Worm (Caenorhabditis elegans) whole organism, L4/young adult: Measurements from ENCODE around the gene blos-1.

Experiments used
- W03F9.2 ChIP-seq: fragments of 150-350 bp; optimal IDR thresholded peaks from 2 replicates; lab custom pipeline; 2014; ENCODE audit warnings: missing biosample characterization, missing genetic modification characterization
- him-1 ChIP-seq: sonication (generic microtip); optimal IDR thresholded peaks from 2 replicates; lab custom pipeline; 2016; ENCODE audit warnings: missing genotype, missing genetic modification reagents, missing genetic modification characterization, missing compliant biosample characterization

ce11 chrIII:10218587-10218986 lies 6.8 kb upstream of the blos-1 start, which contains the start of the genes rde-4 and cox-14:
- TF ChIP-seq W03F9.2 (peak; percentile 82), him-1 (tag; lab: Kevin White, UChicago) (no peak)
